Worm (Caenorhabditis elegans): Measurements from ENCODE around the gene clec-4.

DNA sequence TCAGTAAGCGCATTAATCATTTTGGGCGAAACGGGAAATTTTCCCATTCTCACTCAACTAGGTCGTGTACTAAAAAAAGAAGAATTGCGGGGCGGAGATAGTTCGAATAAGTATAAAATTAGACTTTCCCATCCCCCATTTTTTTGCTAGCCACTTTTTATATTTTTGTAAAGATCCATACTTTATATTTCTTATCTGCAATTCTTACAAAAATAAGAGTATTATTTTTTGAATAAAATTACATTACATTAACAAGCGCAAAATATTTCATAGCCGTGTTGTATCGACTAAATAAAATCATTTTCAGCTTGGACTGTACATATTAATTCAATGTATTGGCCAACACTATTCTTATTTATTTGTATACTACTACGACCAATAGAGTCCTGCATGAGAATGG is 25.3 kb downstream of the clec-4 start, which contains the start of gene F49C5.11:
- TF ChIP-seq unc-130 (GFP tag; optimal IDR thresholded peaks at IDR 0.05) (no peak), F22D6.2 (tag; optimal IDR thresholded peaks at IDR 0.05) (no peak), sdz-38 (tag; optimal IDR thresholded peaks at IDR 0.05) (no peak)

Data from whole organism, young adult.